Worm (Caenorhabditis elegans) whole organism, L4/young adult: ENCODE data around the gene ZK105.6.

Experiments
- W03F9.2 ChIP-seq: fragments of 150-350 bp; optimal IDR thresholded peaks from 2 replicates; lab custom pipeline; 2014; ENCODE audit warnings: missing biosample characterization, missing genetic modification characterization
- dao-5 ChIP-seq: sonication (generic microtip); optimal IDR thresholded peaks from 2 replicates; lab custom pipeline; 2016; ENCODE audit warnings: missing genotype, missing genetic modification characterization, moderate library complexity, missing compliant biosample characterization
- him-1 ChIP-seq: sonication (generic microtip); optimal IDR thresholded peaks from 2 replicates; lab custom pipeline; 2016; ENCODE audit warnings: missing genotype, missing genetic modification reagents, missing genetic modification characterization, missing compliant biosample characterization

DNA sequence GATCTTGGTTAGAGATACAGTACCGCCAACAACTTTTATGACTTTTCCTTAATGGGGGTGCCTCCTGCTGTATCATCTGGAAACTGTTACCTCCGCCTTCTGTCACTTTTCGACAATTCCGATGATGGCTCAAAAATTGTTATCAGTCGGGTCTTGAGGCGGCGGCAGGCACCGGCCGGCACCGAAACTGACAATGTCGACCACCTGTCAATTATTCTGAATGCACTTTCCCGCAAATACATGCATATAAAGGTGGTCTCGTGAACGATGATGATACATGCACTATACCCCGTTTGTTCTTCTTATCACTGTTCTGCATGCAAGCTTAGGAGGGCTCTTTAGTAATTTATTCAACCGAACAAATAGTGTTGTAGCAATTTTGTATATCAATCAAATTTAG is 20.2 kb upstream of the ZK105.6 start:
- TF ChIP-seq dao-5 (tag; lab: Kevin White, UChicago) (no peak), him-1 (tag; lab: Kevin White, UChicago) (no peak), W03F9.2 (tag; lab: Kevin White, UChicago) (no peak)
